Worm (Caenorhabditis elegans): Measurements from ENCODE around the gene pqn-62.

The pqn-62 gene

DNA sequence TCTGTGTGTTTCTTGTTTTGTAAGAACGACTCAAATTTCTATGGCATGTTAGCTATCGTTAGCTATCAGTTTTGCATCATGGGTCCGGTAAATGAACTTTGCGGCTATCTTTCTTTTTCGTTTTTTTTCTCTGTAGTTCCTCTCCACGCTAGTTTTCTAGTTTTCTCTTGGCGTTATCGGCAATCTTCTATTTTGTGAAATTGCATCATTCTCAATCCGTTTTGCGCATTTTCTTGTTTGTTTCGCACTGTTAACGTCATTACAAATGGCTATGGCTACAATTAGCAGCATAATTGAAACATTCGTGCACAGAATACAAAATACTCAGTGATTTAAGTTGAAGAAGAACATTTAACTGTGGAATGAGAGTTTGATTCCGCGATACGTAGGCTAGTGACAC lies 17.1 kb downstream of the pqn-62 start:
- no peak for TF ChIP-seq ceh-79 (tag; optimal IDR thresholded peaks at IDR 0.05)

DNA sequence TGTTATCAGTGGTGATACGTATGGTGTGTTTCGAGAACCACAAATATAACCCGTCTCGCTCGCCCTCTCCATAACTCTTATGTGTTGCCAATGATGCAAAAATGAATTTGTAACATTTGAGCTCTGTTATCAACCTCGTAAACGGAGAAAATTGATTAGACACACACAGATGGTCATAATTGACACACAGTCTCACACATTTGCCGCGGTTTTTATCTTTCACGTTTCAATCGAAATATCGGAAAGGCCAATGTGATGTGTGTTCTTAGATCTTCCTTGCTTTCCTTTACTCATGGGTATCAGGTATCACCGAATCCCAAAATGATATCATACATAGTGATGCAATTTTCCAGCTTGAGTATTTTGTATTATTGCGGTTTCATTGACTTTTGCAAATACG lies 17.7 kb downstream of the pqn-62 start:
- TF ChIP-seq nhr-80 (tag; optimal IDR thresholded peaks at IDR 0.05) (peak; percentile 97), nhr-90 (tag; optimal IDR thresholded peaks at IDR 0.05) (peak; percentile 15), snpc-4 (GFP tag; optimal IDR thresholded peaks at IDR 0.05) (no peak), snpc-4 (tag; optimal IDR thresholded peaks at IDR 0.05) (peak in 1 of 4 experiments; percentile 4), dox-1 (GFP tag; IDR thresholded peaks at IDR 0.05) (0 out of 2 replicates have a peak, but pooled peaks have one; percentile 8), cebp-1 (GFP tag; IDR thresholded peaks at IDR 0.05) (no peak), cebp-1 (tag; optimal IDR thresholded peaks at IDR 0.05) (peak; percentile 2), nfyb-1 (GFP tag; IDR thresholded peaks at IDR 0.05) (0 out of 2 replicates have a peak, but pooled peaks have one; percentile 44), ets-4 (GFP tag; optimal IDR thresholded peaks at IDR 0.05) (peak; percentile 39), pbrm-1 (GFP tag; IDR thresholded peaks at IDR 0.05) (0 out of 2 replicates have a peak, but pooled peaks have one; percentile 19), ztf-25 (GFP tag; IDR thresholded peaks at IDR 0.05) (no peak), xnd-1 (tag; optimal IDR thresholded peaks at IDR 0.05) (no peak), sptf-2 (GFP tag; optimal IDR thresholded peaks at IDR 0.05) (peak; percentile 44), let-607 (tag; optimal IDR thresholded peaks at IDR 0.05) (peak in 1 of 2 experiments; percentile 61), atf-7 (tag; optimal IDR thresholded peaks at IDR 0.05) (peak; percentile 54), ekl-4 (GFP tag; IDR thresholded peaks at IDR 0.05) (no peak), snpc-1.3 (tag; optimal IDR thresholded peaks at IDR 0.05; ENCODE audit: insufficient read depth) (no peak), tbp1 (GFP tag; optimal IDR thresholded peaks at IDR 0.05) (peak; percentile 22), ztf-22 (GFP tag; optimal IDR thresholded peaks at IDR 0.05) (peak; percentile 66), Y67H2A.10 (GFP tag; conservative IDR thresholded peaks at IDR 0.05) (no peak), bed-2 (GFP tag; IDR thresholded peaks at IDR 0.05) (no peak), F39B2.1 (GFP tag; IDR thresholded peaks at IDR 0.05) (no peak), aptf-2 (GFP tag; conservative IDR thresholded peaks at IDR 0.05) (no peak), hlh-12 (tag; optimal IDR thresholded peaks at IDR 0.05) (no peak), lir-1 (GFP tag; conservative IDR thresholded peaks at IDR 0.05) (no peak)

DNA sequence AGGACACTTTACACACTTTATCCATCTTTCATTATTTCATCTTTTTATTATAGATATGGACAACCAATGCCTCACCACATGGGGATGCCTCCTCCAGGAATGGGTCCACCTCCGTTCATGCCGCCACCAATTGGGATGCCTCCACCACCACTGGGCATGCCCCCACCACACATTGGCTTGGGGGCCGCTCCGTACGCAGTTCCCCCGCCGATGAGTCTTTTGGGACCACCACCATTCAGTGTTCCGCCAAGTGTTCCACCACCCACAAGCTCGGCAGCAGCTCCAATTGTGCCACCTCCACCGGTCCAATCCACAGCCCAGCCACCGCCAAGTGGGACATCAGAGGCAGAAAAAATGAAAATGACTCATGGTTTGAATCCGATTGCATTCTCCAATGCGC lies 18.9 kb downstream of the pqn-62 start:
- 0 out of 2 replicates have a peak, but pooled peaks have one; percentile 8 for TF ChIP-seq lin-26 (GFP tag; IDR thresholded peaks at IDR 0.05)
- TF ChIP-seq egrh-3 (GFP tag; IDR thresholded peaks at IDR 0.05), result peak; percentile 65
- no peak for TF ChIP-seq egl-44 (GFP tag; IDR thresholded peaks at IDR 0.05)
- TF ChIP-seq snpc-4 (GFP tag; optimal IDR thresholded peaks at IDR 0.05), result no peak
- TF ChIP-seq snpc-4 (tag; optimal IDR thresholded peaks at IDR 0.05), result no peak
- TF ChIP-seq F57C9.4 (tag; optimal IDR thresholded peaks at IDR 0.05), result no peak
- no peak for TF ChIP-seq K12H6.12 (tag; optimal IDR thresholded peaks at IDR 0.05)
- no peak for TF ChIP-seq F49E8.2 (tag; optimal IDR thresholded peaks at IDR 0.05; ENCODE audit: insufficient read depth)
- no peak for TF ChIP-seq die-1 (tag; optimal IDR thresholded peaks at IDR 0.05)
- no peak for TF ChIP-seq nfya-2 (GFP tag; IDR thresholded peaks at IDR 0.05)
- no peak for TF ChIP-seq pbrm-1 (GFP tag; IDR thresholded peaks at IDR 0.05)
- TF ChIP-seq ztf-6 (GFP tag; IDR thresholded peaks at IDR 0.05), result no peak
- no peak for TF ChIP-seq K11D2.4 (GFP tag; IDR thresholded peaks at IDR 0.05)
- TF ChIP-seq zfh-2 (GFP tag; conservative IDR thresholded peaks at IDR 0.05), result peak; percentile 90
- TF ChIP-seq F52B5.7 (tag; optimal IDR thresholded peaks at IDR 0.05), result no peak
- TF ChIP-seq madf-10 (tag; optimal IDR thresholded peaks at IDR 0.05), result no peak
- 0 out of 2 replicates have a peak, but pooled peaks have one; percentile 7 for TF ChIP-seq ekl-4 (GFP tag; IDR thresholded peaks at IDR 0.05)
- no peak for TF ChIP-seq tbx-9 (tag; optimal IDR thresholded peaks at IDR 0.05; ENCODE audit: borderline replicate concordance)
- no peak for TF ChIP-seq hmg-1.2 (GFP tag; IDR thresholded peaks at IDR 0.05)
- no peak for TF ChIP-seq ztf-18 (tag; optimal IDR thresholded peaks at IDR 0.05)
- TF ChIP-seq sea-2 (GFP tag; IDR thresholded peaks at IDR 0.05), result no peak
- peak; percentile 22 for TF ChIP-seq fkh-3 (tag; optimal IDR thresholded peaks at IDR 0.05)

Measured in whole organism, young adult.